Fruit fly (Drosophila melanogaster) whole organism, embryonic: ENCODE results near the gene CG32668.
A peak's percentile ranks its signal among the peaks of the same experiment; 100 is the strongest.

Experiments
- Abd-B ChIP-seq: fragments of 200-800 bp; sonication (Bioruptor generic); optimal IDR thresholded peaks from 2 replicates; lab custom pipeline; 2018; ENCODE audit warnings: missing biosample characterization, mild to moderate bottlenecking, missing genetic modification characterization, moderate library complexity
- Aef1 ChIP-seq: fragments of 200-800 bp; sonication (Bioruptor generic); IDR thresholded peaks from 3 replicates; pipeline ENCODE4 v1.3.6; 2022; ENCODE audit warnings: missing biosample characterization, missing genetic modification characterization
- B-H1 ChIP-seq: fragments of 200-800 bp; sonication (Bioruptor generic); IDR thresholded peaks from 3 replicates; pipeline ENCODE4 v1.3.6; 2022; ENCODE audit warnings: missing biosample characterization, missing genetic modification characterization
- CG10267 ChIP-seq: fragments of 200-800 bp; sonication (Bioruptor generic); optimal IDR thresholded peaks from 2 replicates; lab custom pipeline; 2018; ENCODE audit warnings: missing biosample characterization, mild to moderate bottlenecking, missing genetic modification characterization, moderate library complexity
- CG11696 ChIP-seq: fragments of 200-800 bp; sonication (Bioruptor generic); IDR thresholded peaks from 2 replicates; pipeline ENCODE4 v1.3.6; 2022; ENCODE audit warnings: missing biosample characterization, missing genetic modification characterization
- CG12659 ChIP-seq: fragments of 200-800 bp; sonication (Bioruptor generic); optimal IDR thresholded peaks from 3 replicates; lab custom pipeline; 2017; ENCODE audit warnings: mild to moderate bottlenecking, missing biosample characterization, missing genetic modification reagents, missing genetic modification characterization
- CG15011 ChIP-seq: fragments of 200-800 bp; sonication (Bioruptor generic); optimal IDR thresholded peaks from 3 replicates; lab custom pipeline; 2018; ENCODE audit warnings: missing biosample characterization, mild to moderate bottlenecking, missing genetic modification characterization
- CG1647 ChIP-seq: fragments of 200-800 bp; sonication (Bioruptor generic); optimal IDR thresholded peaks from 3 replicates; lab custom pipeline; 2016; ENCODE audit warnings: missing biosample characterization, missing genetic modification characterization
- CG16779 ChIP-seq: fragments of 200-800 bp; sonication (Bioruptor generic); IDR thresholded peaks from 2 replicates; pipeline ENCODE4 v1.3.6; 2022; ENCODE audit warnings: missing biosample characterization, missing genetic modification characterization
- CG16813 ChIP-seq: fragments of 200-800 bp; sonication (Bioruptor generic); IDR thresholded peaks from 3 replicates; pipeline ENCODE4 v1.3.6; 2022; ENCODE audit warnings: missing biosample characterization, missing genetic modification characterization; ENCODE audit not compliant: partially characterized antibody
- CG17802 ChIP-seq: fragments of 200-800 bp; sonication (Bioruptor generic); optimal IDR thresholded peaks from 2 replicates; lab custom pipeline; 2018; ENCODE audit warnings: missing biosample characterization, mild to moderate bottlenecking, missing genetic modification characterization, moderate library complexity
- CG2712 ChIP-seq: fragments of 200-800 bp; optimal IDR thresholded peaks from 3 replicates; lab custom pipeline; 2019; ENCODE audit warnings: missing biosample characterization, mild to moderate bottlenecking, missing genetic modification characterization, moderate library complexity
- CG3065 ChIP-seq: fragments of 200-800 bp; sonication (Bioruptor generic); optimal IDR thresholded peaks from 2 replicates; lab custom pipeline; 2016; ENCODE audit warnings: missing biosample characterization, missing genetic modification characterization
- CG34224 ChIP-seq: fragments of 200-800 bp; sonication (Bioruptor generic); IDR thresholded peaks from 3 replicates; pipeline ENCODE4 v1.3.6; 2022; ENCODE audit warnings: missing biosample characterization, missing genetic modification characterization; ENCODE audit not compliant: partially characterized antibody
- CG3726 ChIP-seq: fragments of 200-800 bp; sonication (Bioruptor generic); IDR thresholded peaks from 3 replicates; pipeline ENCODE4, ENCODE4 v1.3.6; 2022; ENCODE audit warnings: missing biosample characterization, missing genetic modification characterization
- CG3838 ChIP-seq: fragments of 200-800 bp; sonication (Bioruptor generic); optimal IDR thresholded peaks from 3 replicates; lab custom pipeline; 2016; ENCODE audit warnings: missing biosample characterization, missing genetic modification characterization
- CG42726 ChIP-seq: fragments of 200-800 bp; sonication (Bioruptor generic); IDR thresholded peaks from 2 replicates; pipeline ENCODE4 v1.3.6; 2022; ENCODE audit warnings: missing biosample characterization, missing genetic modification characterization; ENCODE audit not compliant: partially characterized antibody
- CG5953 ChIP-seq: fragments of 200-800 bp; sonication (Bioruptor generic); IDR thresholded peaks from 2 replicates; pipeline ENCODE4 v1.3.6; 2022; ENCODE audit warnings: missing biosample characterization, missing genetic modification characterization
- CG6689 ChIP-seq: fragments of 200-800 bp; sonication (Bioruptor generic); IDR thresholded peaks from 2 replicates; pipeline ENCODE4 v1.3.6; 2022; ENCODE audit warnings: missing biosample characterization, missing genetic modification characterization
- CG7357 ChIP-seq: fragments of 200-800 bp; sonication (Bioruptor generic); IDR thresholded peaks from 3 replicates; pipeline ENCODE4 v1.3.6; 2022; ENCODE audit warnings: missing biosample characterization, missing genetic modification characterization
- CG8388 ChIP-seq: fragments of 200-800 bp; sonication (Bioruptor generic); optimal IDR thresholded peaks from 2 replicates; lab custom pipeline; 2019; ENCODE audit warnings: missing biosample characterization, mild to moderate bottlenecking, missing genetic modification characterization, moderate library complexity
- CG9797 ChIP-seq: fragments of 200-800 bp; sonication (Bioruptor generic); optimal IDR thresholded peaks from 3 replicates; lab custom pipeline; 2018; ENCODE audit warnings: missing biosample characterization, mild to moderate bottlenecking, missing genetic modification characterization
- CG9817 ChIP-seq: fragments of 200-800 bp; sonication (Bioruptor generic); optimal IDR thresholded peaks from 2 replicates; lab custom pipeline; 2018; ENCODE audit warnings: missing biosample characterization, mild to moderate bottlenecking, missing genetic modification characterization, moderate library complexity
- CG9932 ChIP-seq: fragments of 200-800 bp; sonication (Bioruptor generic); IDR thresholded peaks from 2 replicates; pipeline ENCODE4 v1.3.6; 2022; ENCODE audit warnings: missing biosample characterization, missing genetic modification characterization
- CkIIα-i1 ChIP-seq: fragments of 200-800 bp; sonication (Bioruptor generic); IDR thresholded peaks from 2 replicates; pipeline ENCODE4 v1.3.6; 2022; ENCODE audit warnings: missing biosample characterization, missing genetic modification characterization
- Doc3 ChIP-seq: fragments of 200-800 bp; sonication (Bioruptor generic); IDR thresholded peaks from 3 replicates; pipeline ENCODE4 v1.3.6; 2022; ENCODE audit warnings: missing biosample characterization, missing genetic modification characterization; ENCODE audit not compliant: partially characterized antibody
- Eip74EF ChIP-seq, 2 experiments: fragments of 200-800 bp in 1 of 2; fragments of >200 bp in 1 of 2; sonication (Bioruptor generic) in 1 of 2; optimal IDR thresholded peaks; 2 replicates each; lab custom pipeline; 2017 to 2019; ENCODE audit warnings: missing biosample characterization in 2 of 2, missing genetic modification characterization in 2 of 2, mild to moderate bottlenecking in 1 of 2, moderate library complexity in 1 of 2
- GATAe ChIP-seq: fragments of 200-800 bp; sonication (Bioruptor generic); conservative IDR thresholded peaks from 2 replicates; pipeline ENCODE4 v1.3.6; 2022; ENCODE audit warnings: missing biosample characterization, missing genetic modification characterization
- MBD-R2 ChIP-seq: fragments of 200-800 bp; sonication (Bioruptor generic); IDR thresholded peaks from 2 replicates; pipeline ENCODE4 v1.3.6; 2022; ENCODE audit warnings: missing biosample characterization, missing genetic modification characterization
- NC2α ChIP-seq: fragments of 200-800 bp; sonication (Bioruptor generic); optimal IDR thresholded peaks from 2 replicates; lab custom pipeline; 2016; ENCODE audit warnings: missing biosample characterization, missing genetic modification characterization
- Oaz ChIP-seq: fragments of 200-800 bp; sonication (Bioruptor generic); IDR thresholded peaks from 2 replicates; pipeline ENCODE4 v1.3.6; 2022; ENCODE audit warnings: missing biosample characterization, missing genetic modification characterization
- Opbp ChIP-seq: fragments of 200-800 bp; sonication (Bioruptor generic); IDR thresholded peaks from 3 replicates; pipeline ENCODE4 v1.3.6; 2022; ENCODE audit warnings: missing biosample characterization, missing genetic modification characterization; ENCODE audit not compliant: partially characterized antibody
- Side ChIP-seq: fragments of 200-800 bp; sonication (Bioruptor generic); optimal IDR thresholded peaks from 2 replicates; lab custom pipeline; 2016; ENCODE audit warnings: missing biosample characterization, missing genetic modification characterization
- Spps ChIP-seq: fragments of 200-800 bp; sonication (Bioruptor generic); optimal IDR thresholded peaks from 2 replicates; lab custom pipeline; 2018; ENCODE audit warnings: missing biosample characterization, mild to moderate bottlenecking, missing genetic modification characterization
- Stat92E ChIP-seq, 3 experiments: fragments of >200 bp in 2 of 3; fragments of 200-800 bp in 1 of 3; sonication (Bioruptor generic) in 1 of 3; optimal IDR thresholded peaks; 2 replicates each; lab custom pipeline; 2017 to 2019; ENCODE audit warnings: missing biosample characterization in 3 of 3, missing genetic modification characterization in 3 of 3, mild to moderate bottlenecking in 1 of 3, moderate library complexity in 1 of 3
- YL-1 ChIP-seq: fragments of 200-800 bp; sonication (Bioruptor generic); optimal IDR thresholded peaks from 3 replicates; lab custom pipeline; 2017; ENCODE audit warnings: missing biosample characterization, mild to moderate bottlenecking, missing genetic modification characterization
- ato ChIP-seq: fragments of 200-800 bp; sonication (Bioruptor generic); IDR thresholded peaks from 2 replicates; pipeline ENCODE4 v1.3.6; 2022; ENCODE audit warnings: missing biosample characterization, missing genetic modification characterization; ENCODE audit not compliant: partially characterized antibody
- gem ChIP-seq: fragments of 200-800 bp; sonication (Bioruptor generic); optimal IDR thresholded peaks from 2 replicates; lab custom pipeline; 2019; ENCODE audit warnings: missing biosample characterization, mild to moderate bottlenecking, missing genetic modification characterization, moderate library complexity
- h ChIP-seq: fragments of >200 bp; optimal IDR thresholded peaks from 2 replicates; lab custom pipeline; 2017
- ind ChIP-seq: fragments of 200-800 bp; sonication (Bioruptor generic); optimal IDR thresholded peaks from 3 replicates; lab custom pipeline; 2016; ENCODE audit warnings: missing biosample characterization, missing genetic modification characterization
- kni ChIP-seq: fragments of 200-800 bp; sonication (Bioruptor generic); optimal IDR thresholded peaks from 3 replicates; lab custom pipeline; 2017; ENCODE audit warnings: mild to moderate bottlenecking, missing biosample characterization, missing genetic modification reagents, missing genetic modification characterization
- lmd ChIP-seq: fragments of 200-800 bp; sonication (Bioruptor generic); IDR thresholded peaks from 2 replicates; pipeline ENCODE4 v1.3.6; 2022; ENCODE audit warnings: missing biosample characterization, missing genetic modification characterization
- prd ChIP-seq, 3 experiments: fragments of >200 bp in 2 of 3; fragments of 200-800 bp in 1 of 3; sonication (Bioruptor generic) in 1 of 3; optimal IDR thresholded peaks in 2 of 3; IDR thresholded peaks in 1 of 3; 2 replicates in 2 of 3; 3 replicates in 1 of 3; pipeline versions ENCODE4 v1.3.6 to Lab custom; 2017 to 2022; ENCODE audit warnings: missing biosample characterization in 1 of 3, missing genetic modification characterization in 1 of 3
- sens ChIP-seq: fragments of 200-800 bp; sonication (Bioruptor generic); peaks from one replicate; lab custom pipeline; 2016; ENCODE audit warnings: missing biosample characterization, missing genetic modification characterization
- trem ChIP-seq: fragments of 200-800 bp; optimal IDR thresholded peaks from 3 replicates; lab custom pipeline; 2019; ENCODE audit warnings: missing biosample characterization, mild to moderate bottlenecking, missing genetic modification characterization, moderate library complexity
- ttk ChIP-seq: fragments of 200-800 bp; sonication (Bioruptor generic); IDR thresholded peaks from 2 replicates; pipeline ENCODE4 v2.1.2; 2022; ENCODE audit warnings: missing biosample characterization, missing genetic modification characterization
- tx ChIP-seq: fragments of 200-800 bp; sonication (Bioruptor generic); optimal IDR thresholded peaks from 2 replicates; lab custom pipeline; 2016; ENCODE audit warnings: missing biosample characterization, missing genetic modification characterization
- zfh2 ChIP-seq: fragments of 200-800 bp; sonication (Bioruptor generic); optimal IDR thresholded peaks from 2 replicates; lab custom pipeline; 2016; ENCODE audit warnings: missing biosample characterization, missing genetic modification characterization

CG32668 gene

DNA sequence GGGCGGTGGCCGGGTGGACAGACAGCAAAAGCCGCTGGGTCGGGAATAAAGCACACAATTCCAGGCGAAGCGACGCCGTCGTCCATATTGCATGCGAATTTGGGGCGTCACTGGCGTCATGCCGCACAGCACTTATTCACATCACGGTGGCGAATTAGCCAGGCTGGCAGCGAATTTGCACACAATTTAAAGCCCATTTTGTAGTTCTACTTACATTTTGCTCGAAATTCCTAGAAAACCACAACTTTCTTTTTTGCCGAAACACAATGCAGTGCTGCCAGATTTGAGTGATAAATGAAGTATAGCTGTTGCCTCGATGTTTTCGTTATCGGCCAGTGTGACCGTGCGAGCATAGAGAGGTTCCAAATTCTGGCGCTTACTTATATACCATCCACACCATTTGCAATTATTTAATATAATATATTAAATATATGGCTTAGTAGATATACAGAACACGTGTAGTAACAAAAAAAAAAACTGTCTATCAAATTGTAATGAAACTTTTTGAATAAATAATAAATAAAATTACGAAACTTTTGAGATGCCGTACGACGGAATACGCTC, 11.2 kb downstream of the CG32668 start, which contains the start of gene Ran (continued):
- no peak for TF ChIP-seq tx
- TF ChIP-seq kni (GFP tag; lab: Kevin White, UChicago), result no peak
- peak; percentile 35 for TF ChIP-seq MBD-R2 (GFP tag; lab: Robert Waterston, UW)
- TF ChIP-seq GATAe, result 0 out of 2 replicates have a peak, but pooled peaks have one; percentile 10
- TF ChIP-seq CkIIα-i1 (GFP tag; lab: Robert Waterston, UW), result no peak
- TF ChIP-seq gem (tag; lab: Kevin White, UChicago), result peak; percentile 18
- no peak for TF ChIP-seq CG6689 (GFP tag; lab: Robert Waterston, UW)
- TF ChIP-seq CG3065 (GFP tag; lab: Kevin White, UChicago), result no peak
- peak; percentile 95 for TF ChIP-seq CG7357 (GFP tag; lab: Robert Waterston, UW)
- TF ChIP-seq NC2α (GFP tag; lab: Kevin White, UChicago), result no peak
- TF ChIP-seq CG2712, result peak; percentile 31
- peak; percentile 28; the same call in 2 of the 3 replicates for TF ChIP-seq Aef1
- peak; percentile 21; the same call in 1 of the 2 replicates for TF ChIP-seq lmd (GFP tag; lab: Robert Waterston, UW)
- TF ChIP-seq ttk (GFP tag; lab: Robert Waterston, UW), result no peak; the same call in 1 of the 2 replicates
- TF ChIP-seq Abd-B, result peak; percentile 23
- peak; percentile 21 for TF ChIP-seq CG12659 (GFP tag; lab: Kevin White, UChicago)
- peak; percentile 25 for TF ChIP-seq trem (tag; lab: Kevin White, UChicago)
- TF ChIP-seq YL-1 (GFP tag; lab: Kevin White, UChicago), result peak; percentile 59
- 0 out of 3 replicates have a peak, but pooled peaks have one; percentile 35 for TF ChIP-seq CG16813 (GFP tag; lab: Robert Waterston, UW)
- TF ChIP-seq CG1647, result no peak
- no peak for TF ChIP-seq CG3838 (GFP tag; lab: Kevin White, UChicago)
- TF ChIP-seq CG42726 (GFP tag; lab: Robert Waterston, UW), result peak; percentile 53; the same call in 1 of the 2 replicates
- TF ChIP-seq Spps (tag; lab: Kevin White, UChicago), result no peak
- TF ChIP-seq CG3726 (GFP tag; lab: Robert Waterston, UW), result no peak
- TF ChIP-seq ind (GFP tag; lab: Kevin White, UChicago), result no peak
- no peak for TF ChIP-seq B-H1 (GFP tag; lab: Robert Waterston, UW)
- TF ChIP-seq CG5953 (GFP tag; lab: Robert Waterston, UW), result no peak
- TF ChIP-seq CG9817, result peak; percentile 36
- TF ChIP-seq CG9932 (GFP tag; lab: Robert Waterston, UW), result peak; percentile 66
- TF ChIP-seq ato (GFP tag; lab: Robert Waterston, UW), result peak; percentile 12; the same call in 1 of the 2 replicates
- TF ChIP-seq CG8388 (GFP tag; lab: Kevin White, UChicago), result no peak
- peak; percentile 44 for TF ChIP-seq sens (GFP tag; lab: Kevin White, UChicago)
- no peak for TF ChIP-seq Oaz
- TF ChIP-seq CG17802 (tag; lab: Kevin White, UChicago), result peak; percentile 68
- TF ChIP-seq Side (GFP tag; lab: Kevin White, UChicago), result no peak
- TF ChIP-seq CG9797 (GFP tag; lab: Kevin White, UChicago), result peak; percentile 42
- peak in 1 of 3 experiments; percentile 31 for TF ChIP-seq Stat92E (GFP tag; optimal IDR thresholded peaks at IDR 0.05; lab: Kevin White, UChicago)
- no peak for TF ChIP-seq prd (optimal IDR thresholded peaks at IDR 0.05; lab: Kevin White, UChicago)
- TF ChIP-seq prd (GFP tag; IDR thresholded peaks at IDR 0.05; lab: Robert Waterston, UW), result 0 out of 3 replicates have a peak, but pooled peaks have one; percentile 16
- no peak for TF ChIP-seq CG15011
- 0 out of 3 replicates have a peak, but pooled peaks have one; percentile 31 for TF ChIP-seq CG34224 (GFP tag; lab: Robert Waterston, UW)
- peak; percentile 15 for TF ChIP-seq CG10267 (tag; lab: Kevin White, UChicago)
- no peak for TF ChIP-seq Doc3 (GFP tag; lab: Robert Waterston, UW)
- peak; percentile 41; the same call in 1 of the 3 replicates for TF ChIP-seq Opbp (GFP tag; lab: Robert Waterston, UW)
- TF ChIP-seq CG11696 (GFP tag; lab: Robert Waterston, UW), result no peak
- TF ChIP-seq Eip74EF (GFP tag; optimal IDR thresholded peaks at IDR 0.05; lab: Kevin White, UChicago), result no peak
- TF ChIP-seq CG16779, result no peak
- peak; percentile 16 for TF ChIP-seq zfh2 (GFP tag; lab: Kevin White, UChicago)
- TF ChIP-seq h, result no peak
